Worm (Caenorhabditis elegans): ENCODE data around the gene srg-11.

ce11 chrIII:4634947-4635346, 44.9 kb upstream of the srg-11 start, which contains the start of gene clec-153:
- TF ChIP-seq ama-1 (optimal IDR thresholded peaks at IDR 0.05) (no peak), flt-1 (GFP tag; IDR thresholded peaks at IDR 0.05) (no peak), B0310.2 (tag; optimal IDR thresholded peaks at IDR 0.05) (no peak), ceh-36 (tag; optimal IDR thresholded peaks at IDR 0.05) (no peak), ceh-13 (GFP tag; optimal IDR thresholded peaks at IDR 0.05) (no peak), sea-1 (GFP tag; conservative IDR thresholded peaks at IDR 0.05) (no peak), F13C5.2 (tag; optimal IDR thresholded peaks at IDR 0.05) (no peak), tbx-37 (GFP tag; conservative IDR thresholded peaks at IDR 0.05) (no peak), hmbx-1 (tag; optimal IDR thresholded peaks at IDR 0.05) (no peak)
